Fruit fly (Drosophila melanogaster) Kc167 (cell line): ENCODE results near the gene pug.

ENCODE experiments used
- Myc ChIP-seq: fragments of >200 bp; optimal IDR thresholded peaks from 2 replicates; lab custom pipeline; 2017; ENCODE audit warnings: missing external identifiers
- h ChIP-seq: fragments of >200 bp; optimal IDR thresholded peaks from 3 replicates; lab custom pipeline; 2018; ENCODE audit warnings: missing external identifiers
- psq ChIP-seq: fragments of >200 bp; optimal IDR thresholded peaks from 2 replicates; lab custom pipeline; 2017; ENCODE audit warnings: missing external identifiers
- ttk ChIP-seq: sonication (Bioruptor generic); optimal IDR thresholded peaks from 2 replicates; lab custom pipeline; 2017; ENCODE audit warnings: missing external identifiers

DNA sequence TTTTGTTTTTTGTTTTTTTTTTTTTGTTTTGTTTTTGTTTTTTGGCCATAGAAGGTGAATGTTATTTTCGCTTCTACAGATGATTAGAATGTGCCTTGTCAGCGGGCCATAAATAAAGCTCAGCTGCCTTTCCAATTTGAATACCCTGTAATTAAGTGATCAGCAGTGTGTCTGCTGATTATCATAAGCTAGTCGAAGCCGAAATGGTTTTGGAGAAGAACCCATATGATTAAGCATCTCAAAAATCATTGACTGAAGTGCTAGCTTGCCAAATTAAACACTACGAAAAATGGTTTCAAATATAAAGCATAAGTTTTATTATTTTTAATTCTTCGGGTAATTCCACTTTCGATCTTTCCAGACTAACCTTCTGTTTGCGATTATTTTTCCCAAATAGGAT lies 13.1 kb upstream of the pug start:
- TF ChIP-seq ttk (lab: Kevin White, UChicago): no peak
- TF ChIP-seq h (lab: Kevin White, UChicago): no peak
- no peak for TF ChIP-seq Myc (lab: Kevin White, UChicago)
- TF ChIP-seq psq (lab: Kevin White, UChicago): no peak
